Worm (Caenorhabditis elegans): ENCODE measurements around the gene srw-119.

DNA sequence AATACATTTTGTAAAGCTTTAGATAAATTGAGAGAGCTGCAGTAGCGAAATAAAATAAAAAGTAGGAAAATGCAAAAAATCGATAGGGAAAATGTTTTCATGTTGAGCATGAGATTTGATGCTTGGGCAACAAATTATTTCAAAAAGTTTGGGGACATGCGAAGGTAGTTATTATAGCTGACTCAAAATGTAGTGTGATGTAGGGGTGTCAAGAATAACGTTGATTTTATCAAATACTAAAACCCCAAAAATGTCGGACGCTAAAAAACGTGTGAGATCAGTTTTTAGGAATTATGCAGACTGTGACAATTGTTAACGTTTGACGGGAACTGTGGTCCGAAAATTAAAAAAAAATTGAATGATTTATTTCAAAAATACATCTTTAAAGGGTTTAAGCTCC lies 21.7 kb upstream of the srw-119 start, which contains the start of gene irld-12:
- TF ChIP-seq him-1 (tag; optimal IDR thresholded peaks at IDR 0.05) (no peak), dao-5 (tag; optimal IDR thresholded peaks at IDR 0.05) (no peak), W03F9.2 (tag; optimal IDR thresholded peaks at IDR 0.05) (no peak)

All from whole organism, L4/young adult.